Worm (Caenorhabditis elegans): Measurements from ENCODE around the gene rab-30.

DNA sequence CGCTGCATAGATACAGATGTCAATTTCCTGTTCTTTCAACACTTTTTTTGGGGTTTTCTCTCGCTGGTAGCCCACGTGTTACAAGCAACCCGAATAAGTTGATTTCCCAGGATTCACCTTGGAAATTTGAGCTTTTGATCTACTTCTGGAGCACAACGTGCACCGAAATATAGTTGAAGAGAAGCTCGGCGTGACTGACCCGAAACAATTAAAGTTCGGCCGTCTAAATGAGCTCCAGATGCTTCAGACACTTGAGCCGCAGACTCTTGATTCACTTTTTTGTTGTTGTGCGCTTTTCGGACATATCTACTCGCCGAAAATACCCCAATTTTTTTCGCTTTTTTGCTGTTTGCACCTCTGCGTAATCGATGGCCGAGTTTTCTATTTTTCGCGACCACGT lies 41.5 kb upstream of the rab-30 start:
- no peak for TF ChIP-seq hsf-1 (GFP tag; IDR thresholded peaks at IDR 0.05)
- no peak for TF ChIP-seq hlh-12 (tag; optimal IDR thresholded peaks at IDR 0.05)
- no peak for TF ChIP-seq snpc-4 (GFP tag; optimal IDR thresholded peaks at IDR 0.05)
- no peak for TF ChIP-seq snpc-4 (tag; optimal IDR thresholded peaks at IDR 0.05)
- no peak for TF ChIP-seq cebp-2 (GFP tag; IDR thresholded peaks at IDR 0.05)
- no peak for TF ChIP-seq let-607 (tag; optimal IDR thresholded peaks at IDR 0.05)
- TF ChIP-seq hmg-1.2 (GFP tag; IDR thresholded peaks at IDR 0.05): no peak
- no peak for TF ChIP-seq madf-8 (GFP tag; conservative IDR thresholded peaks at IDR 0.05)
- no peak for TF ChIP-seq unc-62 (GFP tag; optimal IDR thresholded peaks at IDR 0.05)
- TF ChIP-seq lin-40 (tag; optimal IDR thresholded peaks at IDR 0.05): no peak
- no peak for TF ChIP-seq F22D6.2 (tag; optimal IDR thresholded peaks at IDR 0.05)

All from whole organism, young adult.